Worm (Caenorhabditis elegans) whole organism, L2 larva: Measurements from ENCODE around the gene Y62H9A.5.

ENCODE experiments used
- F13H6.1 ChIP-seq: sonication (generic microtip); optimal IDR thresholded peaks from 2 replicates; lab custom pipeline; 2016; ENCODE audit warnings: missing genetic modification characterization, missing compliant biosample characterization
- ZK546.5 ChIP-seq: sonication (generic microtip); optimal IDR thresholded peaks from 2 replicates; lab custom pipeline; 2017; ENCODE audit warnings: missing biosample characterization, missing genetic modification characterization
- alr-1 ChIP-seq: fragments of 150-350 bp; optimal IDR thresholded peaks from 2 replicates; lab custom pipeline; 2014; ENCODE audit warnings: missing biosample characterization, missing genetic modification characterization
- aly-2 ChIP-seq: fragments of 150-350 bp; optimal IDR thresholded peaks from 2 replicates; lab custom pipeline; 2014; ENCODE audit warnings: missing biosample characterization, missing genetic modification characterization
- blmp-1 ChIP-seq: sonication (generic microtip); optimal IDR thresholded peaks from 2 replicates; lab custom pipeline; 2017; ENCODE audit warnings: missing genetic modification characterization, mild to moderate bottlenecking, missing compliant biosample characterization, antibody characterized with exemption, moderate library complexity; ENCODE audit not compliant: insufficient read depth
- crh-2 ChIP-seq: sonication (generic microtip); optimal IDR thresholded peaks from 2 replicates; lab custom pipeline; 2017; ENCODE audit warnings: missing biosample characterization, missing genetic modification characterization
- elt-1 ChIP-seq: fragments of 150-350 bp; optimal IDR thresholded peaks from 2 replicates; lab custom pipeline; 2014; ENCODE audit warnings: missing biosample characterization, missing genetic modification characterization
- elt-3 ChIP-seq: sonication (generic microtip); optimal IDR thresholded peaks from 2 replicates; lab custom pipeline; 2017; ENCODE audit warnings: missing biosample characterization, missing genetic modification characterization
- lsy-2 ChIP-seq, 2 experiments: fragments of 150-350 bp in 1 of 2; sonication (generic microtip) in 1 of 2; optimal IDR thresholded peaks; 2 replicates each; lab custom pipeline; 2014 to 2017; ENCODE audit warnings: missing biosample characterization in 2 of 2, missing genetic modification characterization in 2 of 2
- nhr-11 ChIP-seq: fragments of 150-350 bp; optimal IDR thresholded peaks from 2 replicates; lab custom pipeline; 2014; ENCODE audit warnings: missing biosample characterization, missing genetic modification characterization
- nhr-6 ChIP-seq: fragments of 150-350 bp; optimal IDR thresholded peaks from 2 replicates; lab custom pipeline; 2014; ENCODE audit warnings: missing biosample characterization, missing genetic modification characterization
- nhr-77 ChIP-seq: fragments of 150-350 bp; optimal IDR thresholded peaks from 2 replicates; lab custom pipeline; 2014; ENCODE audit warnings: missing biosample characterization, missing genetic modification characterization
- unc-55 ChIP-seq: fragments of 150-350 bp; sonication (generic microtip); optimal IDR thresholded peaks from 3 replicates; lab custom pipeline; 2014; ENCODE audit warnings: missing biosample characterization, missing genetic modification reagents, missing genetic modification characterization
- unc-62 ChIP-seq: fragments of 150-350 bp; optimal IDR thresholded peaks from 2 replicates; lab custom pipeline; 2014; ENCODE audit warnings: missing biosample characterization, missing genetic modification reagents, missing genetic modification characterization

ce11 chrX:11927585-11927984 lies 44.9 kb upstream of the Y62H9A.5 start, which contains the start of gene F55G7.4:
- TF ChIP-seq lsy-2 (tag; optimal IDR thresholded peaks at IDR 0.05; lab: Kevin White, UChicago) (no peak), elt-3 (no peak), unc-62 (no peak), crh-2 (tag; lab: Kevin White, UChicago) (no peak), blmp-1 (no peak), aly-2 (tag; lab: Kevin White, UChicago) (no peak), elt-1 (tag; lab: Kevin White, UChicago) (no peak), F13H6.1 (tag; lab: Kevin White, UChicago) (no peak), nhr-77 (tag; lab: Kevin White, UChicago) (no peak), nhr-11 (tag; lab: Kevin White, UChicago) (no peak), alr-1 (no peak), ZK546.5 (tag; lab: Kevin White, UChicago) (no peak), nhr-6 (no peak), unc-55 (GFP tag; lab: Kevin White, UChicago) (no peak)
